Worm (Caenorhabditis elegans): ENCODE measurements around the gene srlf-28.

srlf-28 gene

DNA sequence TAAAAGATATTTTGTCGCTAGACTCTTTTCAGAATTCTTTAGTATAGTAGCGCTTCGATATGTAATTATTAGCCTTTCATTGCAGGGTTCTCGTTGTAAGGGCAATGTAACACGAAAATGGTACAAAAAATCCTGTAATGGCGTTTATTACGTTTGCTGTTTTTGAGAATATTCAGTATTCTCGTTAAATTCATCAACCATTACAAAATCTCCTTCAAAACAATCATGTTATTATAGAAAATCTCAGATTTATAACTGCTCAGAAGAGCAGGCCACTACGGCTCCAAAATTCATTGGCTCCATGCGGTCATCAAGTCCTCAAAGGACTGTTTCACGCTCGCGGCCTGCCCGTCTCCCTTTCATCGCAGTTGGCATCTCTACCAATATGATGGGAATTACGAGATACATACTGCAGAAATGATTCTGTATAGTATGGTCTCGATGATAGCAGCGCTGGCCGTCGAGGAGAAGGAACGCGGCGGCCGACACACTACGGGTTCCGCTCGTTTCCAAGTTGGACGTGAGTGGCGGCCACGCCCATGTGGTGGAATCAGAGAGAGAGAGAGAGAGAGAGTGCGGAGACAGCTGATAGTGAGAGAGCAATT is 16.9 kb downstream of the srlf-28 start (continued):
- peak; percentile 65 for TF ChIP-seq madf-10 (tag; optimal IDR thresholded peaks at IDR 0.05)
- peak; percentile 53; the same call in 1 of the 2 replicates for TF ChIP-seq ceh-91 (GFP tag; IDR thresholded peaks at IDR 0.05)
- peak; percentile 67 for TF ChIP-seq Y53F4B.3 (GFP tag; IDR thresholded peaks at IDR 0.05)
- peak; percentile 82 for TF ChIP-seq ceh-100 (GFP tag; IDR thresholded peaks at IDR 0.05)
- peak; percentile 19 for TF ChIP-seq B0261.1 (tag; optimal IDR thresholded peaks at IDR 0.05)

ce11 chrIV:14326283-14326682 is 17.4 kb downstream of the srlf-28 start, which contains the start of gene fbxa-83:
TSS of gene fbxa-83 (minus strand) at chrIV:14326383.
- TF ChIP-seq F39B2.1 (GFP tag; IDR thresholded peaks at IDR 0.05) (no peak), egl-18 (GFP tag; IDR thresholded peaks at IDR 0.05) (no peak), die-1 (tag; optimal IDR thresholded peaks at IDR 0.05) (no peak), fkh-3 (tag; optimal IDR thresholded peaks at IDR 0.05) (no peak), gei-17 (GFP tag; optimal IDR thresholded peaks at IDR 0.05) (no peak), F33H1.4 (GFP tag; IDR thresholded peaks at IDR 0.05) (no peak), attf-5 (GFP tag; optimal IDR thresholded peaks at IDR 0.05) (no peak), Y95B8A.8 (GFP tag; IDR thresholded peaks at IDR 0.05) (no peak), B0035.1 (tag; optimal IDR thresholded peaks at IDR 0.05) (no peak), lin-40 (tag; optimal IDR thresholded peaks at IDR 0.05) (no peak), ceh-40 (GFP tag; IDR thresholded peaks at IDR 0.05) (no peak), somi-1 (GFP tag; optimal IDR thresholded peaks at IDR 0.05) (no peak), hrde-1 (tag; optimal IDR thresholded peaks at IDR 0.05; ENCODE audit: borderline replicate concordance) (no peak)

DNA sequence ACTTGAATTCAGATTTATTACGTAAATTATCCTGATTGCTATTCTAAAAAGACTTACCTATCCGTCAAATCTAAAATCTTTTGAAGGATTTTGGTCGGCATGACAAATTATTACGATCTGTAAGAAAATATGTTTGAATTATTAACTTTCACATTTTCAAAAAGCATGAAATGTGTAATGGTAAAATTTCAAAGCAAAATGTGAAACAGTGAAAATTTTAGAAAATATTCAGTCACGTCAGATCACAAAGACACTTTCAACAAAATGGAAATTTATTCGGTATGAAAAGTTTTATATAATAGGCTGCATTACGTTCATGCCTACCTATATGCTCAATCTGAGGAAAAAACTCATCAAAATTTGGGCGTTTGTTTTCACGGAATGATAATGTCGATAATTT is 22.0 kb downstream of the srlf-28 start, which contains the start of gene fbxa-126:
Gene fbxa-126 (minus strand): TSS at position 101 of the 400 bp plus-strand sequence.
- TF ChIP-seq ceh-100 (GFP tag; IDR thresholded peaks at IDR 0.05), result no peak
- TF ChIP-seq Y67H2A.10 (GFP tag; conservative IDR thresholded peaks at IDR 0.05), result no peak
- no peak for TF ChIP-seq zim-3 (tag; optimal IDR thresholded peaks at IDR 0.05)

- TF ChIP-seq hrde-1 (tag; optimal IDR thresholded peaks at IDR 0.05; ENCODE audit: borderline replicate concordance) (no peak), snpc-4 (GFP tag; optimal IDR thresholded peaks at IDR 0.05) (no peak), snpc-4 (tag; optimal IDR thresholded peaks at IDR 0.05) (peak in 2 of 4 experiments; percentile 24 to 69), B0019.2 (GFP tag; conservative IDR thresholded peaks at IDR 0.05) (no peak), nfyb-1 (GFP tag; IDR thresholded peaks at IDR 0.05) (no peak), F49E8.2 (tag; optimal IDR thresholded peaks at IDR 0.05; ENCODE audit: insufficient read depth) (no peak), ztf-26 (tag; optimal IDR thresholded peaks at IDR 0.05) (no peak), aptf-3 (GFP tag; IDR thresholded peaks at IDR 0.05) (no peak), attf-6 (GFP tag; IDR thresholded peaks at IDR 0.05) (peak; percentile 62; the same call in 1 of the 2 replicates)
These were observed 25.6 kb downstream of the srlf-28 start for ce11 chrIV:14318054-14318453.

DNA sequence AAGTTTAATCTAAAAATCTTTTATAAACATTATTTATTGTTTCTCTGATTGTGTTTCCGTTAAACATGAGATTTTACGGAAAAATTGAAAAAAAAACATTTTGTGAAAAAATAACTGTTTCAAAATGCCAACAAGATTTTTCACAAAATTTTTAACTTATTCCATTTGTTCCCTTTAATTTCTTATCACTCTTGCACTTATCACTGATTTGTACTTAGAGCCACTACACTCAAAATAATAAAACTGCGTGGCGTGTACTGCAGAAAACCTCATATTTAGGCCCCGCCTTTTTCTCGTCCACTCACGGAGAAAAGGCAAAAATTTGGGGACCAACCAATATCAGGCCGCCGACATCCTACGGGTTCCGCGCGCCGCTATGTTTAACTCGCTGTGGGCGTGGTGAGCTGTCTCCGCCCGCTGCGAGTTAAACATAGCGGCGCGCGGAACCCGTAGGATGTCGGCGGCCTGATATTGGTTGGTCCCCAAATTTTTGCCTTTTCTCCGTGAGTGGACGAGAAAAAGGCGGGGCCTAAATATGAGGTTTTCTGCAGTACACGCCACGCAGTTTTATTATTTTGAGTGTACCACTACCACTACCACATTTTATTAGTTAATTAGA is 36.2 kb downstream of the srlf-28 start:
- TF ChIP-seq attf-6 (GFP tag; IDR thresholded peaks at IDR 0.05) (peak; percentile 85), snpc-4 (GFP tag; optimal IDR thresholded peaks at IDR 0.05) (peak; percentile 55), snpc-4 (tag; optimal IDR thresholded peaks at IDR 0.05) (peak; percentile 70 to 95 (median 78)), snpc-1.1 (tag; optimal IDR thresholded peaks at IDR 0.05; ENCODE audit: insufficient read depth) (peak; percentile 66)
